Fruit fly (Drosophila melanogaster) whole organism, embryonic: ENCODE measurements around the gene CG9986.

Source experiments
- CG10543 ChIP-seq: fragments of 200-800 bp; sonication (Bioruptor generic); optimal IDR thresholded peaks from 3 replicates; lab custom pipeline; 2017; ENCODE audit warnings: missing biosample characterization, mild to moderate bottlenecking, missing genetic modification characterization, moderate library complexity
- CG15011 ChIP-seq: fragments of 200-800 bp; sonication (Bioruptor generic); optimal IDR thresholded peaks from 3 replicates; lab custom pipeline; 2018; ENCODE audit warnings: missing biosample characterization, mild to moderate bottlenecking, missing genetic modification characterization
- CG16813 ChIP-seq: fragments of 200-800 bp; sonication (Bioruptor generic); IDR thresholded peaks from 3 replicates; pipeline ENCODE4 v1.3.6; 2022; ENCODE audit warnings: missing biosample characterization, missing genetic modification characterization; ENCODE audit not compliant: partially characterized antibody
- CG16815 ChIP-seq: fragments of 200-800 bp; sonication (Bioruptor generic); optimal IDR thresholded peaks from 3 replicates; lab custom pipeline; 2017; ENCODE audit warnings: missing biosample characterization, mild to moderate bottlenecking, missing genetic modification characterization
- CG17186 ChIP-seq: fragments of 200-800 bp; sonication (Bioruptor generic); optimal IDR thresholded peaks from 3 replicates; lab custom pipeline; 2017; ENCODE audit warnings: missing biosample characterization, missing genetic modification reagents, missing genetic modification characterization
- CG17328 ChIP-seq: fragments of 200-800 bp; sonication (Bioruptor generic); IDR thresholded peaks from 2 replicates; pipeline ENCODE4 v1.3.6; 2022; ENCODE audit warnings: missing biosample characterization, missing genetic modification characterization
- CG30020 ChIP-seq: fragments of 200-800 bp; optimal IDR thresholded peaks from 2 replicates; lab custom pipeline; 2019; ENCODE audit warnings: missing biosample characterization, mild to moderate bottlenecking, missing genetic modification characterization, moderate library complexity
- CG3281 ChIP-seq: fragments of 200-800 bp; sonication (Bioruptor generic); optimal IDR thresholded peaks from 3 replicates; lab custom pipeline; 2017; ENCODE audit warnings: missing biosample characterization, mild to moderate bottlenecking, missing genetic modification characterization
- CG43689 ChIP-seq: fragments of 200-800 bp; sonication (Bioruptor generic); IDR thresholded peaks from 2 replicates; pipeline ENCODE4 v1.3.6; 2022; ENCODE audit warnings: missing biosample characterization, missing genetic modification characterization
- CG6272 ChIP-seq: fragments of 200-800 bp; sonication (Bioruptor generic); IDR thresholded peaks from 2 replicates; pipeline ENCODE4 v1.3.6; 2022; ENCODE audit warnings: missing biosample characterization, missing genetic modification characterization
- CG6854 ChIP-seq: fragments of 200-800 bp; sonication (Bioruptor generic); optimal IDR thresholded peaks from 3 replicates; lab custom pipeline; 2017; ENCODE audit warnings: missing biosample characterization, mild to moderate bottlenecking, missing genetic modification characterization
- CG9437 ChIP-seq: fragments of 200-800 bp; sonication (Bioruptor generic); optimal IDR thresholded peaks from 2 replicates; lab custom pipeline; 2018; ENCODE audit warnings: missing biosample characterization, mild to moderate bottlenecking, missing genetic modification characterization
- CG9797 ChIP-seq: fragments of 200-800 bp; sonication (Bioruptor generic); optimal IDR thresholded peaks from 3 replicates; lab custom pipeline; 2018; ENCODE audit warnings: missing biosample characterization, mild to moderate bottlenecking, missing genetic modification characterization
- CG9932 ChIP-seq: fragments of 200-800 bp; sonication (Bioruptor generic); IDR thresholded peaks from 2 replicates; pipeline ENCODE4 v1.3.6; 2022; ENCODE audit warnings: missing biosample characterization, missing genetic modification characterization
- Camta ChIP-seq: fragments of 200-800 bp; sonication (Bioruptor generic); optimal IDR thresholded peaks from 2 replicates; lab custom pipeline; 2016; ENCODE audit warnings: missing biosample characterization, missing genetic modification characterization
- Dfd ChIP-seq, 2 experiments: fragments of >200 bp; optimal IDR thresholded peaks; 2 replicates each; lab custom pipeline; 2017; ENCODE audit warnings: missing biosample characterization in 2 of 2, missing genetic modification characterization in 2 of 2
- E2f1 ChIP-seq: fragments of 200-800 bp; sonication (Bioruptor generic); IDR thresholded peaks from 2 replicates; pipeline ENCODE4 v1.3.6; 2022; ENCODE audit warnings: missing biosample characterization, missing genetic modification characterization
- Eip74EF ChIP-seq, 2 experiments: fragments of 200-800 bp in 1 of 2; fragments of >200 bp in 1 of 2; sonication (Bioruptor generic) in 1 of 2; optimal IDR thresholded peaks; 2 replicates each; lab custom pipeline; 2017 to 2019; ENCODE audit warnings: missing biosample characterization in 2 of 2, missing genetic modification characterization in 2 of 2, mild to moderate bottlenecking in 1 of 2, moderate library complexity in 1 of 2
- Ets65A ChIP-seq: fragments of 200-800 bp; sonication (Bioruptor generic); peaks from one replicate; lab custom pipeline; 2016; ENCODE audit warnings: missing biosample characterization, missing genetic modification characterization
- H15 ChIP-seq: fragments of 200-800 bp; sonication (Bioruptor generic); IDR thresholded peaks from 3 replicates; pipeline ENCODE4 v1.3.6; 2022; ENCODE audit warnings: missing biosample characterization, missing genetic modification characterization
- HmgZ ChIP-seq: fragments of 200-800 bp; sonication (Bioruptor generic); optimal IDR thresholded peaks from 2 replicates; lab custom pipeline; 2018; ENCODE audit warnings: missing biosample characterization, mild to moderate bottlenecking, missing genetic modification characterization
- Hr39 ChIP-seq: fragments of >200 bp; optimal IDR thresholded peaks from 2 replicates; lab custom pipeline; 2017
- Hsf ChIP-seq: fragments of 200-800 bp; sonication (Bioruptor generic); optimal IDR thresholded peaks from 3 replicates; lab custom pipeline; 2016; ENCODE audit warnings: missing biosample characterization, missing genetic modification characterization
- Jarid2 ChIP-seq: fragments of 200-800 bp; sonication (Bioruptor generic); optimal IDR thresholded peaks from 3 replicates; lab custom pipeline; 2017; ENCODE audit warnings: mild to moderate bottlenecking, missing biosample characterization, missing genetic modification reagents, missing genetic modification characterization
- Kr ChIP-seq: fragments of 200-800 bp; sonication (Bioruptor generic); optimal IDR thresholded peaks from 2 replicates; lab custom pipeline; 2017; ENCODE audit warnings: missing biosample characterization, mild to moderate bottlenecking, missing genetic modification characterization
- Med ChIP-seq: fragments of 200-800 bp; sonication (Bioruptor generic); peaks from one replicate; lab custom pipeline; 2016; ENCODE audit warnings: missing biosample characterization, missing genetic modification characterization, mild to moderate bottlenecking, inconsistent platforms, moderate library complexity
- Sox100B ChIP-seq: fragments of 200-800 bp; sonication (Bioruptor generic); optimal IDR thresholded peaks from 3 replicates; lab custom pipeline; 2018; ENCODE audit warnings: missing biosample characterization, mild to moderate bottlenecking, missing genetic modification characterization
- Vsx1 ChIP-seq: fragments of 200-800 bp; sonication (Bioruptor generic); optimal IDR thresholded peaks from 2 replicates; lab custom pipeline; 2017; ENCODE audit warnings: missing biosample characterization, mild to moderate bottlenecking, missing genetic modification characterization, missing genetic modification reagents
- cwo ChIP-seq: fragments of 200-800 bp; sonication (Bioruptor generic); optimal IDR thresholded peaks from 3 replicates; lab custom pipeline; 2017; ENCODE audit warnings: missing biosample characterization, missing genetic modification characterization, mild to moderate bottlenecking, moderate library complexity, missing genetic modification reagents
- dmrt11E ChIP-seq: fragments of 200-800 bp; sonication (Bioruptor generic); optimal IDR thresholded peaks from 3 replicates; lab custom pipeline; 2018; ENCODE audit warnings: missing biosample characterization, mild to moderate bottlenecking, missing genetic modification characterization, moderate library complexity
- dmrt99B ChIP-seq: fragments of 200-800 bp; sonication (Bioruptor generic); optimal IDR thresholded peaks from 2 replicates; lab custom pipeline; 2018; ENCODE audit warnings: missing biosample characterization, mild to moderate bottlenecking, missing genetic modification characterization, moderate library complexity
- en ChIP-seq: fragments of 200-800 bp; sonication (Bioruptor generic); optimal IDR thresholded peaks from 2 replicates; lab custom pipeline; 2016; ENCODE audit warnings: missing biosample characterization, missing genetic modification characterization
- eyg ChIP-seq: fragments of 200-800 bp; sonication (Bioruptor generic); optimal IDR thresholded peaks from 3 replicates; lab custom pipeline; 2016; ENCODE audit warnings: missing biosample characterization, missing genetic modification characterization
- mam ChIP-seq: fragments of 200-800 bp; sonication (Bioruptor generic); optimal IDR thresholded peaks from 3 replicates; lab custom pipeline; 2016; ENCODE audit warnings: missing biosample characterization, missing genetic modification characterization
- nom ChIP-seq: fragments of 200-800 bp; sonication (Bioruptor generic); optimal IDR thresholded peaks from 2 replicates; lab custom pipeline; 2017; ENCODE audit warnings: missing biosample characterization, missing genetic modification characterization, mild to moderate bottlenecking, moderate library complexity, missing genetic modification reagents
- onecut ChIP-seq: fragments of 200-800 bp; sonication (Bioruptor generic); IDR thresholded peaks from 2 replicates; pipeline ENCODE4 v1.3.6; 2022; ENCODE audit warnings: missing biosample characterization, missing genetic modification characterization
- ranshi ChIP-seq: fragments of 200-800 bp; sonication (Bioruptor generic); IDR thresholded peaks from 2 replicates; pipeline ENCODE4 v1.3.6; 2022; ENCODE audit warnings: missing biosample characterization, missing genetic modification characterization
- sens ChIP-seq: fragments of 200-800 bp; sonication (Bioruptor generic); peaks from one replicate; lab custom pipeline; 2016; ENCODE audit warnings: missing biosample characterization, missing genetic modification characterization
- shn ChIP-seq: fragments of 200-800 bp; sonication (Bioruptor generic); optimal IDR thresholded peaks from 3 replicates; lab custom pipeline; 2016; ENCODE audit warnings: missing biosample characterization, missing genetic modification characterization
- slbo ChIP-seq: fragments of 200-800 bp; sonication (Bioruptor generic); IDR thresholded peaks from 2 replicates; pipeline ENCODE4 v1.3.6; 2022; ENCODE audit warnings: missing biosample characterization, missing genetic modification characterization
- sna ChIP-seq: fragments of 200-800 bp; sonication (Bioruptor generic); IDR thresholded peaks from 2 replicates; pipeline ENCODE4 v1.3.6; 2022; ENCODE audit warnings: missing biosample characterization, missing genetic modification characterization; ENCODE audit not compliant: partially characterized antibody
- sr ChIP-seq: fragments of 200-800 bp; sonication (Bioruptor generic); IDR thresholded peaks from 3 replicates; pipeline ENCODE4 v1.3.6; 2022; ENCODE audit warnings: missing biosample characterization, missing genetic modification characterization
- stc ChIP-seq: fragments of 200-800 bp; sonication (Bioruptor generic); IDR thresholded peaks from 2 replicates; pipeline ENCODE4 v1.3.6; 2022; ENCODE audit warnings: missing biosample characterization, missing genetic modification characterization
- tll ChIP-seq, 2 experiments: fragments of 200-800 bp in 1 of 2; fragments of >200 bp in 1 of 2; sonication (Bioruptor generic) in 1 of 2; optimal IDR thresholded peaks; 2 replicates each; lab custom pipeline; 2017 to 2019; ENCODE audit warnings: missing biosample characterization in 2 of 2, missing genetic modification characterization in 2 of 2, mild to moderate bottlenecking in 1 of 2, moderate library complexity in 1 of 2
- twi ChIP-seq: fragments of 200-800 bp; optimal IDR thresholded peaks from 2 replicates; lab custom pipeline; 2019; ENCODE audit warnings: missing biosample characterization, mild to moderate bottlenecking, missing genetic modification characterization, moderate library complexity
- yki ChIP-seq: fragments of >200 bp; optimal IDR thresholded peaks from 3 replicates; lab custom pipeline; 2018

Gene CG9986

DNA sequence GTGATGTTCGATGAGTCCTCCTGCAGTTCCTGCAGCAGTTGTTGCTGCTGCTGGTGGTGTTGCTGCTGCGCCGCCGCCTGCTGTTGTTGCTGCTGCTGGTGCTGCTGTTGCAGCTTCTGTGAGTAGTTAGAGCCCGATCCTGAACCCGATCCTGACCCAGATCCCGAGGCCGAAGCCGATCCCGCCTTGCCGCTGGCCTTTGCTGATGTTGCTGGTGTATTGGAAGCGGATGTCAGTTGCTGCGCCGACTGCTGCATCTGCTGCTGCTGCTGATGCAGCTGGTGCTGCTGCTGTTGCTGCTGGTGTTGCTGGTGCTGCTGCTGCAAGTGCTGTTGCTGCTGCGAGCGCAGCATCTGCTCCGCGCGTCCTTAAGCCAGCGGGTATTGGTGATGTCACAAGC lies 23.2 kb upstream of the CG9986 start:
- no peak for TF ChIP-seq ranshi (GFP tag; lab: Robert Waterston, UW)
- TF ChIP-seq Dfd (GFP tag; optimal IDR thresholded peaks at IDR 0.05; lab: Kevin White, UChicago): peak in 1 of 2 experiments; percentile 55
- TF ChIP-seq Ets65A (GFP tag; lab: Kevin White, UChicago): peak; percentile 15
- no peak for TF ChIP-seq CG6272 (GFP tag; lab: Robert Waterston, UW)
- no peak for TF ChIP-seq CG6854 (GFP tag; lab: Kevin White, UChicago)

- TF ChIP-seq Med (GFP tag; lab: Kevin White, UChicago) (peak; percentile 24), CG16815 (GFP tag; lab: Kevin White, UChicago) (no peak), onecut (GFP tag; lab: Robert Waterston, UW) (no peak), Camta (GFP tag; lab: Kevin White, UChicago) (no peak), CG15011 (GFP tag; lab: Kevin White, UChicago) (no peak), CG17328 (GFP tag; lab: Robert Waterston, UW) (no peak), cwo (GFP tag; lab: Kevin White, UChicago) (no peak), slbo (0 out of 2 replicates have a peak, but pooled peaks have one; percentile 16), CG30020 (no peak), Hr39 (lab: Kevin White, UChicago) (peak; percentile 76), yki (lab: Kevin White, UChicago) (no peak), sens (GFP tag; lab: Kevin White, UChicago) (peak; percentile 37)
These were observed 21.5 kb upstream of the CG9986 start for dm6 chr3R:28584237-28584834.

DNA sequence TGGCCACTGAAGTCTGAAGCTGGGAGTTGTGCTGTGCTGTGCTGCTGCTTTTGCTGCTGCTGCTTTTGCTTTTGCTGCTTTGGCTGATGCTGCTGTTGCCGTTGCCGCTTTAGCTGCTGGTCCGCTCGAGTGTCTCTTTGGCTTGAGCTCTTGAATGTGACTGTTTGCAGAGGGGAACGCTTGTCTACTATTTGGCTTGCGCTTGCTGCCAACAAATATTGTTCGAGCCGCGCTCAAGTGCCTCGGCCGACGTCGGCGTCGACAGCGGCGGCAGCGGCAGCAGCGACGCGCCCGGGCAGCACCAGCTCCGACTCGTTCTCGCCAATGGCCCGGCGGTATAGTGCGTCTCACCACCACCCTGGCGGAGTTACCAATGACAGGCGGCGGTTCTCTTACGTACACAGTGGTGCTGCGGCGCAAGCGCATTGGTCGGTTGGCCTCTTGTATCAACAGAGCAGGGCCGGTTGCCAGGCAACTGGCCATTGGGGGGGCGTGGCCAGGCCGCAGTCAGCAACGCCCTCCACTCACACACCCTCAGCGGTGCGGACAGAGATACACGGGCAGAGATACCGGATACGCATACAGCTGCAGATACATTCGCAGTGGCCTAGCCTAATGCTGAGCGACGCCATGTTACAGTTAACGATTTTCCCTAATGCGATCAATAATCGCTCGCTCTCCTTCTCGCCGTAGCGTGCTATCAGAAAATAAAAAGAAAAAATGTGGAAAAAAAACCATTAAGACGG lies 20.6 kb upstream of the CG9986 start, which contains the start of gene fkh:
Gene fkh (minus strand): TSS at position 189 of the 746 bp plus-strand sequence.
- TF ChIP-seq dmrt99B (tag; lab: Kevin White, UChicago) (peak; percentile 79), CG17186 (GFP tag; lab: Kevin White, UChicago) (peak; percentile 93), Jarid2 (peak; percentile 91), Eip74EF (GFP tag; optimal IDR thresholded peaks at IDR 0.05; lab: Kevin White, UChicago) (peak in 1 of 2 experiments; percentile 75), CG43689 (GFP tag; lab: Robert Waterston, UW) (peak; percentile 50), sr (GFP tag; lab: Robert Waterston, UW) (peak; percentile 70; the same call in 2 of the 3 replicates), dmrt11E (tag; lab: Kevin White, UChicago) (peak; percentile 52), Kr (GFP tag; lab: Kevin White, UChicago) (peak; percentile 98), stc (GFP tag; lab: Robert Waterston, UW) (peak; percentile 74), Vsx1 (GFP tag; lab: Kevin White, UChicago) (peak; percentile 97), shn (GFP tag; lab: Kevin White, UChicago) (peak; percentile 84), yki (lab: Kevin White, UChicago) (no peak), E2f1 (peak; percentile 36; the same call in 1 of the 2 replicates), CG9932 (peak; percentile 58), nom (GFP tag; lab: Kevin White, UChicago) (peak; percentile 76), tll (GFP tag; optimal IDR thresholded peaks at IDR 0.05; lab: Kevin White, UChicago) (peak in 1 of 2 experiments; percentile 48), CG16813 (no peak), eyg (GFP tag; lab: Kevin White, UChicago) (peak; percentile 93), sna (peak; percentile 56; the same call in 1 of the 2 replicates), Sox100B (GFP tag; lab: Kevin White, UChicago) (peak; percentile 95), HmgZ (peak; percentile 95), en (GFP tag; lab: Kevin White, UChicago) (peak; percentile 73), twi (tag; lab: Kevin White, UChicago) (peak; percentile 57), CG3281 (GFP tag; lab: Kevin White, UChicago) (peak; percentile 97), CG9797 (peak; percentile 33), CG10543 (GFP tag; lab: Kevin White, UChicago) (peak; percentile 99), H15 (GFP tag; lab: Robert Waterston, UW) (no peak), Hsf (GFP tag; lab: Kevin White, UChicago) (peak; percentile 56), mam (GFP tag; lab: Kevin White, UChicago) (peak; percentile 83), CG9437 (GFP tag; lab: Kevin White, UChicago) (peak; percentile 42)
